Worm (Caenorhabditis elegans) whole organism, L4 larva: ENCODE data around the gene dct-19.

Source experiments
- D1046.2 ChIP-seq: fragments of 200-800 bp; sonication (Bioruptor generic); IDR thresholded peaks from 2 replicates; pipeline ENCODE4 v1.3.6; 2022; ENCODE audit warnings: missing genetic modification characterization, missing compliant biosample characterization
- F37D6.2 ChIP-seq: sonication (generic microtip); optimal IDR thresholded peaks from 2 replicates; lab custom pipeline; 2016; ENCODE audit warnings: mild to moderate bottlenecking, missing genetic modification characterization, missing compliant biosample characterization
- aly-2 ChIP-seq: sonication (generic microtip); optimal IDR thresholded peaks from 2 replicates; lab custom pipeline; 2018; ENCODE audit warnings: missing biosample characterization, missing genetic modification characterization
- ceh-32 ChIP-seq: sonication (generic microtip); optimal IDR thresholded peaks from 2 replicates; lab custom pipeline; 2016; ENCODE audit warnings: mild to moderate bottlenecking, missing genetic modification characterization, missing compliant biosample characterization; ENCODE audit not compliant: poor library complexity
- ces-1 ChIP-seq: fragments of 150-350 bp; sonication (generic microtip); optimal IDR thresholded peaks from 4 replicates; lab custom pipeline; 2014; ENCODE audit warnings: missing biosample characterization, missing genetic modification reagents, missing genetic modification characterization
- ctbp-1 ChIP-seq: fragments of 200-800 bp; sonication (Bioruptor generic); IDR thresholded peaks from 2 replicates; pipeline ENCODE4 v1.3.6; 2022; ENCODE audit warnings: missing genetic modification reagents, missing genetic modification characterization, missing compliant biosample characterization
- daf-16 ChIP-seq, 3 experiments: sonication (generic microtip); optimal IDR thresholded peaks; 2 replicates each; lab custom pipeline; 2016 to 2017; ENCODE audit warnings: missing genetic modification characterization in 3 of 3, missing genetic modification reagents in 3 of 3, mild to moderate bottlenecking in 2 of 3, missing compliant biosample characterization in 2 of 3, missing biosample characterization in 1 of 3, moderate library complexity in 1 of 3
- dmd-6 ChIP-seq: fragments of 200-800 bp; sonication (Bioruptor generic); IDR thresholded peaks from 2 replicates; pipeline ENCODE4 v1.3.6; 2022; ENCODE audit warnings: missing genetic modification reagents, missing genetic modification characterization, missing compliant biosample characterization
- dmd-8 ChIP-seq: fragments of 200-800 bp; sonication (Bioruptor generic); IDR thresholded peaks from 2 replicates; pipeline ENCODE4 v1.3.6; 2022; ENCODE audit warnings: missing genetic modification characterization, missing compliant biosample characterization
- dpl-1 ChIP-seq: fragments of 150-350 bp; optimal IDR thresholded peaks from 2 replicates; lab custom pipeline; 2014; ENCODE audit warnings: missing biosample characterization, missing genetic modification reagents, missing genetic modification characterization
- egl-43 ChIP-seq: fragments of 200-800 bp; sonication (Bioruptor generic); IDR thresholded peaks from 2 replicates; pipeline ENCODE4 v1.3.6; 2022; ENCODE audit warnings: missing genetic modification reagents, missing genetic modification characterization, missing compliant biosample characterization
- fos-1 ChIP-seq: fragments of 150-350 bp; optimal IDR thresholded peaks from 2 replicates; lab custom pipeline; 2014; ENCODE audit warnings: missing biosample characterization, missing genetic modification characterization
- hlh-11 ChIP-seq: fragments of 200-800 bp; sonication (Bioruptor generic); optimal IDR thresholded peaks from 2 replicates; lab custom pipeline; 2018; ENCODE audit warnings: mild to moderate bottlenecking, missing genetic modification characterization, missing compliant biosample characterization
- hlh-30 ChIP-seq: sonication (generic microtip); optimal IDR thresholded peaks from 2 replicates; lab custom pipeline; 2017; ENCODE audit warnings: antibody characterized with exemption, mild to moderate bottlenecking, missing genetic modification characterization, missing compliant biosample characterization; ENCODE audit not compliant: insufficient read depth
- lin-13 ChIP-seq: fragments of 150-350 bp; optimal IDR thresholded peaks from 2 replicates; lab custom pipeline; 2014; ENCODE audit warnings: missing biosample characterization, missing genetic modification reagents, missing genetic modification characterization
- lin-15B ChIP-seq: fragments of 150-350 bp; sonication (generic microtip); optimal IDR thresholded peaks from 3 replicates; lab custom pipeline; 2014; ENCODE audit warnings: missing biosample characterization, missing genetic modification characterization
- lin-29 ChIP-seq: fragments of 200-800 bp; sonication (Bioruptor generic); IDR thresholded peaks from 2 replicates; pipeline ENCODE4 v1.3.6; 2022; ENCODE audit warnings: missing genetic modification reagents, missing genetic modification characterization, missing compliant biosample characterization
- lin-38 ChIP-seq: fragments of 200-800 bp; sonication (Bioruptor generic); IDR thresholded peaks from 2 replicates; pipeline ENCODE4 v1.3.6; 2022; ENCODE audit warnings: missing genetic modification reagents, missing genetic modification characterization, missing compliant biosample characterization
- lin-39 ChIP-seq: fragments of 150-350 bp; optimal IDR thresholded peaks from 2 replicates; lab custom pipeline; 2014; ENCODE audit warnings: missing biosample characterization, missing genetic modification reagents, missing genetic modification characterization
- lsy-2 ChIP-seq, 2 experiments: fragments of 150-350 bp in 1 of 2; sonication (generic microtip) in 1 of 2; optimal IDR thresholded peaks; 2 replicates each; lab custom pipeline; 2014 to 2017; ENCODE audit warnings: missing biosample characterization in 2 of 2, missing genetic modification characterization in 2 of 2
- mdt-29 ChIP-seq: fragments of 200-800 bp; sonication (Bioruptor generic); IDR thresholded peaks from 2 replicates; pipeline ENCODE4 v1.3.6; 2022; ENCODE audit warnings: missing genetic modification reagents, missing genetic modification characterization, missing compliant biosample characterization
- nhr-25 ChIP-seq: sonication (generic microtip); optimal IDR thresholded peaks from 2 replicates; lab custom pipeline; 2017; ENCODE audit warnings: missing genetic modification characterization, mild to moderate bottlenecking, missing compliant biosample characterization, antibody characterized with exemption, moderate library complexity, borderline replicate concordance; ENCODE audit not compliant: insufficient read depth
- nhr-28 ChIP-seq: fragments of 150-350 bp; optimal IDR thresholded peaks from 2 replicates; lab custom pipeline; 2014; ENCODE audit warnings: missing biosample characterization, missing genetic modification characterization
- nhr-41 ChIP-seq: fragments of 200-800 bp; sonication (Bioruptor generic); IDR thresholded peaks from 2 replicates; pipeline ENCODE4 v1.3.6; 2022; ENCODE audit warnings: missing genetic modification reagents, missing genetic modification characterization, missing compliant biosample characterization
- nhr-48 ChIP-seq: sonication (generic microtip); optimal IDR thresholded peaks from 2 replicates; lab custom pipeline; 2016; ENCODE audit warnings: mild to moderate bottlenecking, missing genetic modification characterization, missing compliant biosample characterization
- nhr-6 ChIP-seq: fragments of 150-350 bp; optimal IDR thresholded peaks from 2 replicates; lab custom pipeline; 2014; ENCODE audit warnings: missing biosample characterization, missing genetic modification characterization
- nhr-77 ChIP-seq: fragments of 150-350 bp; optimal IDR thresholded peaks from 2 replicates; lab custom pipeline; 2014; ENCODE audit warnings: missing biosample characterization, missing genetic modification characterization
- pha-4 ChIP-seq, 2 experiments: fragments of 150-350 bp in 1 of 2; fragments of 200-800 bp in 1 of 2; sonication (Bioruptor generic) in 1 of 2; IDR thresholded peaks in 1 of 2; optimal IDR thresholded peaks in 1 of 2; 2 replicates each; pipeline versions ENCODE4 v1.3.6 to Lab custom; 2014 to 2022; ENCODE audit warnings: missing genetic modification characterization in 2 of 2, missing genetic modification reagents in 2 of 2, missing biosample characterization in 1 of 2, missing compliant biosample characterization in 1 of 2
- php-3 ChIP-seq: fragments of 200-800 bp; sonication (Bioruptor generic); IDR thresholded peaks from 2 replicates; pipeline ENCODE4 v1.3.6; 2022; ENCODE audit warnings: missing genetic modification reagents, missing genetic modification characterization, missing compliant biosample characterization
- pqm-1 ChIP-seq: sonication (generic microtip); optimal IDR thresholded peaks from 2 replicates; lab custom pipeline; 2017; ENCODE audit warnings: missing biosample characterization, missing genetic modification characterization
- saeg-2 ChIP-seq: fragments of 200-800 bp; sonication (Bioruptor generic); IDR thresholded peaks from 2 replicates; pipeline ENCODE4 v1.3.6; 2022; ENCODE audit warnings: missing genetic modification reagents, missing genetic modification characterization, missing compliant biosample characterization
- set-16 ChIP-seq: fragments of 200-800 bp; sonication (Bioruptor generic); IDR thresholded peaks from 2 replicates; pipeline ENCODE4 v1.3.6; 2022; ENCODE audit warnings: missing genetic modification reagents, missing genetic modification characterization, missing compliant biosample characterization
- snpc-4 ChIP-seq: fragments of 150-350 bp; optimal IDR thresholded peaks from 2 replicates; lab custom pipeline; 2014; ENCODE audit warnings: missing biosample characterization, missing genetic modification characterization
- unc-62 ChIP-seq, 3 experiments: fragments of 150-350 bp in 1 of 3; sonication (generic microtip); optimal IDR thresholded peaks in 2 of 3; peaks in 1 of 3; 1 replicate in 1 of 3; 2 replicates in 2 of 3; lab custom pipeline; 2014 to 2017; ENCODE audit warnings: missing biosample characterization in 3 of 3, missing genetic modification characterization in 3 of 3, missing genetic modification reagents in 3 of 3, missing genotype in 1 of 3
- vab-7 ChIP-seq: fragments of 200-800 bp; sonication (Bioruptor generic); IDR thresholded peaks from 2 replicates; pipeline ENCODE4 v1.3.6; 2022; ENCODE audit warnings: missing genetic modification reagents, missing genetic modification characterization, missing compliant biosample characterization
- zfp-2 ChIP-seq: sonication (generic microtip); optimal IDR thresholded peaks from 2 replicates; lab custom pipeline; 2016; ENCODE audit warnings: mild to moderate bottlenecking, missing genetic modification characterization, missing compliant biosample characterization
- zip-2 ChIP-seq: fragments of 150-350 bp; optimal IDR thresholded peaks from 2 replicates; lab custom pipeline; 2014; ENCODE audit warnings: missing biosample characterization, missing genetic modification characterization

dct-19 gene

ce11 chrIV:12920553-12920952, 22.2 kb upstream of the dct-19 start:
- TF ChIP-seq mdt-29 (GFP tag; lab: Robert Waterston, UW) (no peak), pqm-1 (peak; percentile 25), lin-29 (GFP tag; lab: Robert Waterston, UW) (no peak), nhr-41 (GFP tag; lab: Robert Waterston, UW) (no peak), zip-2 (tag; lab: Kevin White, UChicago) (no peak), daf-16 (GFP tag; optimal IDR thresholded peaks at IDR 0.05; lab: Kevin White, UChicago) (no peak), daf-16 (tag; optimal IDR thresholded peaks at IDR 0.05; lab: Kevin White, UChicago) (peak; percentile 34), nhr-48 (no peak), set-16 (GFP tag; lab: Robert Waterston, UW) (no peak), saeg-2 (no peak), lin-15B (tag; lab: Kevin White, UChicago) (no peak), dmd-6 (GFP tag; lab: Robert Waterston, UW) (peak; percentile 69), ceh-32 (tag; lab: Kevin White, UChicago) (no peak), nhr-25 (no peak), aly-2 (tag; lab: Kevin White, UChicago) (no peak), dpl-1 (GFP tag; lab: Kevin White, UChicago) (no peak), nhr-77 (no peak), nhr-6 (tag; lab: Kevin White, UChicago) (no peak), hlh-30 (tag; lab: Kevin White, UChicago) (no peak), D1046.2 (GFP tag; lab: Robert Waterston, UW) (no peak), unc-62 (GFP tag; optimal IDR thresholded peaks at IDR 0.05 in 1 of 2; lab: Kevin White, UChicago) (peak in 1 of 2 experiments; percentile 22), unc-62 (tag; optimal IDR thresholded peaks at IDR 0.05; lab: Kevin White, UChicago) (no peak), nhr-28 (peak; percentile 66), zfp-2 (tag; lab: Kevin White, UChicago) (no peak)
- TF ChIP-seq, all 104 proteins: peak for 5

DNA sequence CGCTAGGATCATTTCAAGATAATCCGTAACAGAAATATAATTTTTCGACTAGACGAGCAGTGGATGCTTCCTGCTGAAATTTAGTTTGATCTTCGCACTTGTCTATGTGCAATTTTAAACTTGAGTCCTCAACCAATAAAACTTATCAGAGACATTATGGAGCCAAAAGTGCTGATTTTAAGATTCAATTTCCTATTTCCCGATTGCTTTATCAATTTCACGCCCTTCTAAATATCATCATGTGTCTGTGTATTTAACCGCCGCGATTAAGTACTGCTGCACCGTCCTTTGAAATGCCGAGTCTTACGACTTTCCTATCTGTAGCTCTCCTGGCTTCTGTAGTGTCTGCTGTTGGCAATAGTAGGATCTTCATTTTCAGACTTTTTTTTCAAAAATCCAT, 21.7 kb upstream of the dct-19 start, which contains the start of gene C32H11.4:
Gene C32H11.4, plus strand, starts transcription at position 238 of the 400 bp plus-strand sequence.
- no peak for TF ChIP-seq lsy-2 (tag; optimal IDR thresholded peaks at IDR 0.05; lab: Kevin White, UChicago)
- TF ChIP-seq nhr-41 (GFP tag; lab: Robert Waterston, UW): no peak
- peak; percentile 73 for TF ChIP-seq pqm-1
- no peak for TF ChIP-seq vab-7 (GFP tag; lab: Robert Waterston, UW)
- no peak for TF ChIP-seq aly-2 (tag; lab: Kevin White, UChicago)
- peak; percentile 46 for TF ChIP-seq hlh-11
- no peak for TF ChIP-seq pha-4 (GFP tag; IDR thresholded peaks at IDR 0.05; lab: Robert Waterston, UW)
- no peak for TF ChIP-seq pha-4 (tag; optimal IDR thresholded peaks at IDR 0.05; lab: Kevin White, UChicago)
- TF ChIP-seq snpc-4 (tag; lab: Kevin White, UChicago): no peak
- TF ChIP-seq nhr-28: peak; percentile 8
- no peak for TF ChIP-seq ctbp-1 (GFP tag; lab: Robert Waterston, UW)
- no peak for TF ChIP-seq lin-38 (GFP tag; lab: Robert Waterston, UW)
- no peak for TF ChIP-seq fos-1 (tag; lab: Kevin White, UChicago)
- TF ChIP-seq ces-1 (GFP tag; lab: Kevin White, UChicago): no peak
- no peak for TF ChIP-seq lin-39 (tag; lab: Kevin White, UChicago)
- peak; percentile 67 for TF ChIP-seq nhr-48
- no peak for TF ChIP-seq F37D6.2
- peak; percentile 69 for TF ChIP-seq php-3 (GFP tag; lab: Robert Waterston, UW)
- no peak for TF ChIP-seq dmd-8
- TF ChIP-seq daf-16 (GFP tag; optimal IDR thresholded peaks at IDR 0.05; lab: Kevin White, UChicago): no peak
- TF ChIP-seq daf-16 (tag; optimal IDR thresholded peaks at IDR 0.05; lab: Kevin White, UChicago): peak; percentile 64
- TF ChIP-seq lin-13 (GFP tag; lab: Kevin White, UChicago): no peak
- no peak for TF ChIP-seq lin-29 (GFP tag; lab: Robert Waterston, UW)
- TF ChIP-seq egl-43 (GFP tag; lab: Robert Waterston, UW): no peak
- TF ChIP-seq dmd-6 (GFP tag; lab: Robert Waterston, UW): peak; percentile 82
